Worm (Caenorhabditis elegans): ENCODE results near the gene Y50D4A.1.

Gene Y50D4A.1

ce11 chrV:1263078-1263732, 55.5 kb downstream of the Y50D4A.1 start:
- TF ChIP-seq ceh-34 (tag; optimal IDR thresholded peaks at IDR 0.05) (no peak), pqm-1 (tag; optimal IDR thresholded peaks at IDR 0.05) (no peak), C08G9.2 (tag; optimal IDR thresholded peaks at IDR 0.05) (no peak)

ce11 chrV:1263939-1264823, 56.5 kb downstream of the Y50D4A.1 start, which contains the start of the genes rab-1 and C39F7.5:
TSS of gene rab-1 (minus strand) at chrV:1263989.
TSS of gene C39F7.5 (plus strand) at chrV:1264773.
- TF ChIP-seq unc-42 (tag; optimal IDR thresholded peaks at IDR 0.05) (peak; percentile 29), ceh-48 (tag; optimal IDR thresholded peaks at IDR 0.05) (peak; percentile 10), tbx-2 (tag; optimal IDR thresholded peaks at IDR 0.05) (peak; percentile 7), ama-1 (optimal IDR thresholded peaks at IDR 0.05) (no peak), hlh-30 (tag; optimal IDR thresholded peaks at IDR 0.05; ENCODE audit: insufficient read depth) (peak; percentile 90), nfya-1 (tag; optimal IDR thresholded peaks at IDR 0.05) (peak; percentile 44), gmeb-2 (tag; optimal IDR thresholded peaks at IDR 0.05) (no peak)

ce11 chrV:1266540-1266939, 58.9 kb downstream of the Y50D4A.1 start:
- TF ChIP-seq ceh-34 (tag; optimal IDR thresholded peaks at IDR 0.05) (no peak), ceh-22 (tag; optimal IDR thresholded peaks at IDR 0.05) (no peak), ttx-3 (tag; optimal IDR thresholded peaks at IDR 0.05) (no peak), elt-2 (tag; optimal IDR thresholded peaks at IDR 0.05) (no peak), ceh-19 (GFP tag; optimal IDR thresholded peaks at IDR 0.05) (no peak), sox-4 (tag; optimal IDR thresholded peaks at IDR 0.05) (no peak), syd-9 (tag; optimal IDR thresholded peaks at IDR 0.05) (no peak), fkh-6 (tag; optimal IDR thresholded peaks at IDR 0.05) (no peak)

Data from whole organism, late embryonic.